Fruit fly (Drosophila melanogaster): ENCODE measurements around the gene T48.

DNA sequence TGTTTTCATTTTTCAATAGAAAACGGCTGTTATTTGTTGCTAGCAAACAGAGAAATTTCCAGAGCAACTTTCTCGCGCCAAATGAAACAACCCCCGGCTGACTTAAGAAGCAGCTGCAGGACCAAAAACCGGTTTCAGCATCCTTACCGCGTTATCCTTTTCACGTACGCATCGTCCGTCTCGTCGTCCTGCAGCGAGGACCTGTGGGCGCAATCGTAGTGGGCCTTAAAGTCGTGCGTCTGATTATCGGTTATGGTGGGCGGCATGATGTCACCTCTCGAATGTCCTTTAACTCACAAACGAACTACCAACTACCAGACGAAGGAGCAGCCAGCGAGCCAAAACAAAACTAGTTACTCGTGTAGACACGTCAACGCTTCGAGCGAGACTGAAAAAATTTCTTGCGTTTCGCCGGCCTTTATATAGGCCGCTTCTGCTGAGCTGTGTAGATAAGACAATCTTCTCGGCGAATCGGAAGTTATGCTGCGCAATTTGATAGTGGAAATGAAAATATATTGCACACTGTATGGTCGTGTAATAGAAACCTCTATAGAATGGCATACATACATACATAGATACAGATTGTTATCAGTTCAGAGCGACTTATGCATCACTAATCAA is 71.4 kb downstream of the T48 start:
- no peak for TF ChIP-seq CG8478 (optimal IDR thresholded peaks at IDR 0.05)
- TF ChIP-seq CTCF (optimal IDR thresholded peaks at IDR 0.05), result no peak

All from S2 (cell line).